Fruit fly (Drosophila melanogaster) S2 (cell line): ENCODE results near the gene CG42813.

ENCODE experiments used
- CG8478 ChIP-seq: fragments of >200 bp; optimal IDR thresholded peaks from 2 replicates; lab custom pipeline; 2018
- CTCF ChIP-seq, 2 experiments: fragments of >200 bp; optimal IDR thresholded peaks; 2 replicates each; lab custom pipeline; 2018

dm6 chr3R:27208724-27209343 is 19.5 kb downstream of the CG42813 start:
- TF ChIP-seq CTCF (optimal IDR thresholded peaks at IDR 0.05; lab: Kevin White, UChicago) (no peak), CG8478 (lab: Kevin White, UChicago) (no peak)
